Worm (Caenorhabditis elegans) whole organism, L3 larva: ENCODE results near the gene Y116A8C.29.

Experiments used
- ZK546.5 ChIP-seq: sonication (generic microtip); optimal IDR thresholded peaks from 2 replicates; lab custom pipeline; 2017; ENCODE audit warnings: missing biosample characterization, missing genetic modification characterization
- ceh-16 ChIP-seq: sonication (generic microtip); optimal IDR thresholded peaks from 2 replicates; lab custom pipeline; 2017; ENCODE audit warnings: missing biosample characterization, missing genetic modification characterization
- elt-1 ChIP-seq: fragments of 150-350 bp; optimal IDR thresholded peaks from 2 replicates; lab custom pipeline; 2014; ENCODE audit warnings: missing biosample characterization, missing genetic modification characterization
- elt-3 ChIP-seq, 3 experiments: fragments of 150-350 bp in 1 of 3; sonication (generic microtip) in 2 of 3; optimal IDR thresholded peaks; 2 replicates in 2 of 3; 4 replicates in 1 of 3; lab custom pipeline; 2014 to 2017; ENCODE audit warnings: missing biosample characterization in 3 of 3, missing genetic modification characterization in 3 of 3
- fkh-10 ChIP-seq: sonication (generic microtip); optimal IDR thresholded peaks from 2 replicates; lab custom pipeline; 2017; ENCODE audit warnings: missing biosample characterization, missing genetic modification reagents, missing genetic modification characterization
- nhr-237 ChIP-seq: fragments of 150-350 bp; optimal IDR thresholded peaks from 2 replicates; lab custom pipeline; 2014; ENCODE audit warnings: missing biosample characterization, missing genetic modification characterization
- nhr-25 ChIP-seq: sonication (generic microtip); optimal IDR thresholded peaks from 2 replicates; lab custom pipeline; 2017; ENCODE audit warnings: missing biosample characterization, missing genetic modification characterization
- unc-62 ChIP-seq: fragments of 150-350 bp; sonication (generic microtip); optimal IDR thresholded peaks from 4 replicates; lab custom pipeline; 2014; ENCODE audit warnings: missing biosample characterization, missing genetic modification reagents, missing genetic modification characterization

ce11 chrIV:17111813-17112212 is 18.0 kb downstream of the Y116A8C.29 start, which contains the start of gene Y116A8C.33:
- TF ChIP-seq elt-1 (tag; lab: Kevin White, UChicago) (no peak), nhr-237 (tag; lab: Kevin White, UChicago) (no peak), fkh-10 (GFP tag; lab: Kevin White, UChicago) (no peak), ceh-16 (tag; lab: Kevin White, UChicago) (no peak), ZK546.5 (tag; lab: Kevin White, UChicago) (no peak), unc-62 (GFP tag; lab: Kevin White, UChicago) (no peak), nhr-25 (tag; lab: Kevin White, UChicago) (no peak), elt-3 (tag; optimal IDR thresholded peaks at IDR 0.05; lab: Kevin White, UChicago) (no peak)
